Fruit fly (Drosophila melanogaster): ENCODE results near the gene CG14913.

dm6 chr2L:11015320-11015719 is 1.5 kb upstream of the CG14913 start, which contains the start of gene Acp32CD:
- TF ChIP-seq psq (optimal IDR thresholded peaks at IDR 0.05) (no peak), Dll (optimal IDR thresholded peaks at IDR 0.05) (no peak), CG8478 (optimal IDR thresholded peaks at IDR 0.05) (no peak), pan (optimal IDR thresholded peaks at IDR 0.05) (no peak)
